Worm (Caenorhabditis elegans): Measurements from ENCODE around the gene his-41.

DNA sequence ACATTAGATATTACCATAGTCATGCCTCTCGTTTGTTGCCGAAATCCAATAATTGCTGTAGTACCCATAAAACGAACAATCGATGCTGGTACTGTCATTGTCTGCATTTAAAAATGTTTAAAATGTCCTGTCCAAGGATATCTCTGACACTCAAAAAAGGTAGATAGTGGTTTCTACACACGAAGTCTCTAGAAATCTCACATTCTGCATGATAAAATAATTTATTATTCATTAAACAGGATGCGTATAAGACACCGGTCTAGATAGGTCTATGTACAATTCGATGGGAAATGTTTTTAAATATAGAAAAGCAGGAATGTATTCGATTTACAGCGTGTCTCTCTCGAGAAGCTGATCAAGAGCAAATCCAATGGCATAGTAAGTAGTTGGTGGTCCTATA lies 5.7 kb upstream of the his-41 start, which contains the start of gene C50F4.12:
- TF ChIP-seq somi-1 (GFP tag; optimal IDR thresholded peaks at IDR 0.05) (no peak), nhr-90 (tag; optimal IDR thresholded peaks at IDR 0.05) (no peak), atf-7 (tag; optimal IDR thresholded peaks at IDR 0.05) (no peak), nhr-179 (tag; optimal IDR thresholded peaks at IDR 0.05) (no peak), hlh-26 (GFP tag; conservative IDR thresholded peaks at IDR 0.05) (no peak), C06A6.2 (GFP tag; conservative IDR thresholded peaks at IDR 0.05) (no peak), pha-4 (tag; optimal IDR thresholded peaks at IDR 0.05) (no peak), ztf-22 (GFP tag; optimal IDR thresholded peaks at IDR 0.05) (no peak), attf-3 (GFP tag; conservative IDR thresholded peaks at IDR 0.05) (no peak), ZK185.1 (tag; optimal IDR thresholded peaks at IDR 0.05; ENCODE audit: poor library complexity, severe bottlenecking) (no peak)
